Fruit fly (Drosophila melanogaster) whole organism, larva: Measurements from ENCODE around the gene Cpr62Ba.

Source experiments
- noc ChIP-seq: fragments of 200-800 bp; sonication (Bioruptor generic); optimal IDR thresholded peaks from 3 replicates; lab custom pipeline; 2019; ENCODE audit warnings: missing biosample characterization, mild to moderate bottlenecking, missing genetic modification characterization, moderate library complexity

The Cpr62Ba gene

DNA sequence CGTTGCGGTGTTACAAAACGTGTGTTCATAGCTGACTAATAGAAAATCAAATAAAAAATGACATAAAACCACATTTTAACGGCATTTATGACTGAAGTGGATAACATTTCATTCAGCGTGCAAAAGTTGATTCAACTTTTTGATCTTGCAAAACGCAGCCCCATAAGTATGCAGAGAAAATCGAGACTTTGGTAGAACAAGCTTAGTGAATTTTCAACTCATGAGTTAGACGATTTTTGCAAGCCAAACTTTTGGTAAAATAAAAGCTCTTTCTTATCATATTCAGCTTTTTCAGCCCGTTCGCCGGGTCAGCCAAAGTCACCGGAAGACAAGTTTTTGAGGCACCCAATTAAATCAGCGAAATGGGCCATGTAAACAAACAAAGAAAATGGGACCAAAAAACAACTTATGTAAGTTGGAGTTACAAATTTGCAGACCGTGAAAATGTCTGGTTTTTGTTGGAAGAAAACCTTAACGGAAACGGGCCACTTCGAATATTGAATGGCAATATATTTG, at the start of gene Cpr62Ba:
Gene Cpr62Ba, minus strand, starts transcription at position 31 of the 516 bp plus-strand sequence.
- TF ChIP-seq noc (tag; lab: Kevin White, UChicago) = no peak

DNA sequence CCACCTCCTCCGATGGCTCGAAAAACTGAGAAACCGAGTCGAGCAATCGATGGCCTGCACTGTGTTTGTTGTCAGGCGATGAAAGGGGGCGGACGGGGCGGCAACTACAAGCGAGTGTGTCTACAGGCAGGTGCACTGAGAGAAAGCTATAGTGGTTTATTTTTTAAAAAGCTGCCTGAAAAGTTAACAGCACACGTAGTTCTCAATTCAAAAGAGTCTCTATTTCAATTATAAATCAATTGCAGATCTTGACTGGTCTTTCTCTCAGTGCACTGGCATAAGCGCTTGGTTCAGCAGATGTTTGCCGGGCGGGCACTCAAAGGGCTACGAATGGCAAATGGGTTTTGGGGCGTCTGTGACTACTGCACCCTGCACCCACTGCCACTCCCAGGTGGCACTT, 49.1 kb upstream of the Cpr62Ba start:
- no peak for TF ChIP-seq noc (tag; lab: Kevin White, UChicago)

DNA sequence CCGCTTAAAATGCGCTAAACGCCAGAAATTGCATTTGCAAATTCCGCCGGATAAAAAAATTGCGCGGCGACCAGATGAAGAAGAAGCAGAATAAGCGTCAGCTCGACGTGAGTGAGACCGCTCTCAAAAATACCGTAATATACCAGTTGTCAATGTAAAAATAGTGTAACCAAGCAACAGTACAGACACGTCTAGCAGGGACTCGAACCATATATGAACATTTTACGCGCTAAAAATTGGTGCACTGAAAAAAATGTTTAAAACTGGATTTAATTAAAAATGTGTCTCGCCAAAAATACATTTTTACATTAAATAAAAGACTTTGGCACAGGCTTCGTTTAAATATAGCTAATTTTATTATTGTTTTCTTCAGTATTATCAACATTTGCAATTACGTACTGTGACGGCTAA, 44.6 kb upstream of the Cpr62Ba start, which contains the start of gene dre4:
Gene dre4, minus strand, starts transcription at position 98 of the 411 bp plus-strand sequence.
- TF ChIP-seq noc (tag; lab: Kevin White, UChicago) = peak; percentile 21

- TF ChIP-seq noc (tag; lab: Kevin White, UChicago) = no peak
Measured at dm6 chr3L:1869719-1870118, 38.1 kb upstream of the Cpr62Ba start, which contains the start of gene CG13924. TSS of gene CG13924 (plus strand) at chr3L:1870019.

DNA sequence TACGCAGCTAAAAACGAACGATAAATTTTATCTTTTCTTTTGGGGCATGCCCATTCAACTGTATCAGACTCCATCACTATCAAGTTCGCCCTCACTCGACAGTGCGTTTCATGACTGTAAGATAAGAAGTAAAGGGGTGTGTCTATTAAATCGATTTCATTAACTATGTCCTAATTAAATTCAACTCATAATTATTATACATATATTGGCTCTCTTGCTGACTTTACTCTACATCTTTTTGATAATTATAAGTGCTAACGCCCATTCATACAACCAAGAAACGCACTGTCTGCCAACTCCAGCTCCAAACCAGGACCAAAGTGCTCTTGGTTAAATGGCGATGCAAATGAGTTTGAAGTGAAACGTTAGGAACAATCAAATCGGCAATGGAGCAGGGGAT, 37.3 kb upstream of the Cpr62Ba start:
- no peak for TF ChIP-seq noc (tag; lab: Kevin White, UChicago)

- TF ChIP-seq noc (tag; lab: Kevin White, UChicago) = peak; percentile 7
Measured at dm6 chr3L:1866021-1866811, 34.6 kb upstream of the Cpr62Ba start.

- TF ChIP-seq noc (tag; lab: Kevin White, UChicago) = peak; percentile 21
Measured at dm6 chr3L:1865121-1865727, 33.6 kb upstream of the Cpr62Ba start, which contains the start of the genes HBS1 and CG12025. TSS of gene HBS1 (minus strand) at chr3L:1865240. TSS of gene CG12025 (plus strand) at chr3L:1865430.

DNA sequence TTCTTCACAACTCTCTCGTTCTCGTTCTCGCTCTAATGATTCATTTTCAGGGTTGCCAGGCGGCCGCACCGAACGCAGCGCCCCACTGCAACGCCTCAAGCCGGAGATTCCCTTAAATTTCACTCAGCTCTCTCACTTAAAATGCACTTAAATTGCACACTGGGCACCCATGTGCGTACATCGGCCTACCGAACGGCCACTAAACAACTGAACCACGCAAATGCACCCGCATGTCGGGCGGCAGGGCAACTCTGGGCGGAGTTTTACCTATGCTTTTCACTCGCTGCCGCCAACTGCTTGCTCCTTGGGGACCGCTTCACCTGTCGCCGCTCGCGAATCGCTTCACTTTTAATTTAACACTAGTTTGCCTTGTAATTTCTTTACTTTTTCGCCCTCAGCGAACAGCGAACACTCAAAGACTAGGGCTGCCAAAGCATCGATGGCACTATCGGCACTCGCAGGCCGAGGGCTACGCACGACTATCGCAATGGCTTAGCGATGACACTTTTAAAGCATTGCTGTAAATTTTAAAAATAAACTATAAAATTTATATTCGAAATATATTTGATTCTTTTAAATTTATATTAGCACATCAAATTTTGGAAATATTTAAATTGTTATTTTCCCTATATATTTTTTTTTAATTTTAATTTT, 30.3 kb upstream of the Cpr62Ba start, which contains the start of gene Rap1:
Gene Rap1, minus strand, starts transcription at position 446 of the 654 bp plus-strand sequence.
- TF ChIP-seq noc (tag; lab: Kevin White, UChicago) = peak; percentile 58

dm6 chr3L:1861400-1861793, 29.8 kb upstream of the Cpr62Ba start:
- TF ChIP-seq noc (tag; lab: Kevin White, UChicago) = no peak

DNA sequence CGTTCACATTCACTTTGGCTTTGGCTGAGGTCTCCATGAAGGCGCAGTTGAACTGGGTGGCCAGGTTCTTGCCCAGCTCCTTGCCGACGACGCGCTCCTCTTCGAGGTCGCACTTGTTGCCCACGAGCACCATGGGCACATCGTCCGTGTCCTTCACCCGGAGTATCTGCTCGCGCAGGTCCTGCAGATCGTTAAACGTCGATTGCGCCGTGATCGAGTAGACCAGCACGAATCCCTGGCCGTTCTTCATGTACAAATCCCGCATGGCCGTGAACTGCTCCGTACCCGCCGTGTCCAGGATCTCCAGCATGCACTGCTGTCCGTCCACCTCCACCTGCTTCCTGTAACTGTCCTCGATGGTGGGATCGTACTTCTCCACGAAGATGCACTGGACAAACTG, 29.2 kb upstream of the Cpr62Ba start:
- TF ChIP-seq noc (tag; lab: Kevin White, UChicago) = no peak

- no peak for TF ChIP-seq noc (tag; lab: Kevin White, UChicago)
Measured at dm6 chr3L:1859563-1859962, 28.0 kb upstream of the Cpr62Ba start.

DNA sequence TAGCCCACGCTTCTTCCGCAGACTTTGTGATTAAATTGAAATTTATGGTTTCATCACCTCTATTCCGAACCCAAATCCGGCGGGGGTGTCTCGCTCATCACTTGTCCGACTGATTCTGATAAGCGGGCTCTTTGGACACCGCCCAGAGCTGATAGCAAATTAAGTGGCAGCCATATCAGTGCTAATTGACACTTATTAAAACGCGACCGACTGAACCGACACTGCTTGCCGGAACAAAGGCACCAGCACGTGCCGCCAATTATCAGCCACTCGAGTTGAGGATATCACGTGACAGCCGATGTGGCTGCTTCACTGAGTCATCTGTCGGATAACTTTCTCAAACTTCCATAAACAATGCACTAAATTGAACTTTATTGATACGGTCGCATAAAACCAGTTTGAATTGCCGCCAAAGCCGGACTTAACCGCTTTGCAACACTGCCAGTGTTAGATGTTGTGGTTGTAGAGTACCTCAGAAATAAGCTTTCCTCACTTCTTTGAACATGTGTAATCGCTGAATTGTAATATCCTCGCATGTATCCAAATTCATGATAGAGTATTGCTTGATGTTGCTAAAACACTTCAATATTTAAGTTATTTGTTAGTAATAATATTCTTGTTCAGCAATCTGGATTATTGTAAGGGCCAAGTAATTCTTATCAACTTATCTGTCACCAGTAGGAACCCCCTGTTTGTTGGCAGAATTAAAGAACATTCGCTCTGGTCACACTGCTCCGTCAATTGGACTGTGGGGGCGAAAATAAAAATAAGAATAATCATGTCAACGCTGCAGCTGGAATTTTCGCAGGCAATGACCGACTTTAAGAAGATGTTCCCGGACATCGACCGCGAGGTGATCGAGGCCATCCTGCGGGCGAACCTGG, 25.1 kb upstream of the Cpr62Ba start, which contains the start of gene CG12024:
Gene CG12024, plus strand, starts transcription at position 699 of the 884 bp plus-strand sequence.
- peak; percentile 50 for TF ChIP-seq noc (tag; lab: Kevin White, UChicago)

dm6 chr3L:1855491-1855890, 23.9 kb upstream of the Cpr62Ba start, which contains the start of gene CNMa:
TSS of gene CNMa (minus strand) at chr3L:1855591.
- no peak for TF ChIP-seq noc (tag; lab: Kevin White, UChicago)

DNA sequence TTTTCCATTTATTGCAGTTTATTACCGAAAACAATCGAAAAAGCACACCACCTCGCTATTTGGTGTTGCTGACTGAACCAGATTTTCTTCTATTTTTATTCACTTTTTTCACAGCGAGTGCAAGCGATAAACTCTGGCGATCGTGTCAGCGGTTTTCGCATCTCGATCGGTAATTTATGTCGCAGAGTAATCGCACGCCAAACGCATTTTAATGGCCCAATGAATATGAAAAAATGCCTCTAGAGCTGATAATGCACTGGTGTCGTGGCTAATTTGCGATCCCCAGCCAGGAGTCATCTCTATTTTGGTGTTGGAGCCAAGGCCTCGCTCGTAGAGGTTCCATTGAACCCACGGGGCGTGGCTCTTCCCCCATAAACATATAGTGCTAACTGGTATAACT, 21.7 kb upstream of the Cpr62Ba start:
- no peak for TF ChIP-seq noc (tag; lab: Kevin White, UChicago)

- no peak for TF ChIP-seq noc (tag; lab: Kevin White, UChicago)
Measured at dm6 chr3L:1850498-1850897, 18.9 kb upstream of the Cpr62Ba start.
